Worm (Caenorhabditis elegans) whole organism, L1 larva: ENCODE data around the gene hot-3.
A peak's percentile ranks its signal among the peaks of the same experiment; 100 is the strongest.

ENCODE experiments used
- C04F5.9 ChIP-seq: sonication (generic microtip); optimal IDR thresholded peaks from 2 replicates; lab custom pipeline; 2016; ENCODE audit warnings: missing genetic modification characterization, missing compliant biosample characterization
- C16A3.4 ChIP-seq: fragments of 150-350 bp; optimal IDR thresholded peaks from 2 replicates; lab custom pipeline; 2014; ENCODE audit warnings: missing biosample characterization, missing genetic modification characterization
- C34B4.2 ChIP-seq: sonication (generic microtip); optimal IDR thresholded peaks from 2 replicates; lab custom pipeline; 2017; ENCODE audit warnings: mild to moderate bottlenecking, missing genetic modification characterization, missing compliant biosample characterization
- Y116A8C.19 ChIP-seq: sonication (generic microtip); optimal IDR thresholded peaks from 2 replicates; lab custom pipeline; 2016; ENCODE audit warnings: missing compliant biosample characterization, missing genetic modification characterization, borderline replicate concordance
- aha-1 ChIP-seq: fragments of 150-350 bp; optimal IDR thresholded peaks from 2 replicates; lab custom pipeline; 2014; ENCODE audit warnings: missing biosample characterization, missing genetic modification characterization
- alr-1 ChIP-seq: fragments of 200-800 bp; sonication (Bioruptor generic); optimal IDR thresholded peaks from 2 replicates; lab custom pipeline; 2018; ENCODE audit warnings: borderline replicate concordance, mild to moderate bottlenecking, missing genetic modification characterization, missing compliant biosample characterization
- aly-2 ChIP-seq: fragments of 150-350 bp; optimal IDR thresholded peaks from 2 replicates; lab custom pipeline; 2014; ENCODE audit warnings: missing biosample characterization, missing genetic modification characterization
- ama-1 ChIP-seq: fragments of 150-350 bp; optimal IDR thresholded peaks from 2 replicates; lab custom pipeline; 2014
- blmp-1 ChIP-seq: fragments of 150-350 bp; optimal IDR thresholded peaks from 2 replicates; lab custom pipeline; 2014; ENCODE audit warnings: missing biosample characterization, missing genetic modification characterization
- ceh-63 ChIP-seq: fragments of 200-800 bp; sonication (Bioruptor generic); optimal IDR thresholded peaks from 2 replicates; lab custom pipeline; 2018; ENCODE audit warnings: mild to moderate bottlenecking, missing genetic modification characterization, missing compliant biosample characterization
- ceh-8 ChIP-seq: fragments of 200-800 bp; sonication (Bioruptor generic); optimal IDR thresholded peaks from 2 replicates; lab custom pipeline; 2018; ENCODE audit warnings: mild to moderate bottlenecking, missing genetic modification characterization, moderate library complexity, missing compliant biosample characterization
- ceh-88 ChIP-seq: fragments of 200-800 bp; sonication (Bioruptor generic); IDR thresholded peaks from 2 replicates; pipeline ENCODE4 v1.3.6; 2022; ENCODE audit warnings: missing genetic modification characterization, missing compliant biosample characterization
- dpl-1 ChIP-seq, 3 experiments: fragments of 150-350 bp in 2 of 3; sonication (generic microtip) in 1 of 3; optimal IDR thresholded peaks; 2 replicates each; lab custom pipeline; 2014 to 2017; ENCODE audit warnings: missing biosample characterization in 3 of 3, missing genetic modification characterization in 3 of 3, missing genetic modification reagents in 3 of 3
- efl-1 ChIP-seq, 4 experiments: fragments of 150-350 bp; optimal IDR thresholded peaks in 3 of 4; peaks in 1 of 4; 1 replicate in 1 of 4; 2 replicates in 3 of 4; lab custom pipeline; 2014; ENCODE audit warnings: missing biosample characterization in 2 of 4, missing genetic modification characterization in 2 of 4, missing genetic modification reagents in 2 of 4
- efl-3 ChIP-seq: fragments of 200-800 bp; sonication (Bioruptor generic); optimal IDR thresholded peaks from 2 replicates; lab custom pipeline; 2018; ENCODE audit warnings: mild to moderate bottlenecking, missing genetic modification characterization, missing compliant biosample characterization
- egl-13 ChIP-seq: sonication (generic microtip); optimal IDR thresholded peaks from 2 replicates; lab custom pipeline; 2016; ENCODE audit warnings: missing genotype, missing genetic modification reagents, missing genetic modification characterization, missing compliant biosample characterization
- egl-27 ChIP-seq, 2 experiments: fragments of 150-350 bp in 1 of 2; sonication (generic microtip); optimal IDR thresholded peaks; 3 replicates each; lab custom pipeline; 2017 to 2018; ENCODE audit warnings: missing biosample characterization in 2 of 2, missing genetic modification characterization in 2 of 2, missing genetic modification reagents in 2 of 2
- elt-2 ChIP-seq: sonication (generic microtip); optimal IDR thresholded peaks from 2 replicates; lab custom pipeline; 2016; ENCODE audit warnings: missing genetic modification characterization, mild to moderate bottlenecking, inconsistent platforms, missing compliant biosample characterization, missing genetic modification reagents
- ets-5 ChIP-seq: fragments of 200-800 bp; sonication (Bioruptor generic); IDR thresholded peaks from 2 replicates; pipeline ENCODE4 v1.3.6; 2022; ENCODE audit warnings: missing genetic modification characterization, missing compliant biosample characterization
- fkh-4 ChIP-seq: sonication (generic microtip); optimal IDR thresholded peaks from 2 replicates; lab custom pipeline; 2016; ENCODE audit warnings: missing compliant biosample characterization, missing genetic modification characterization, borderline replicate concordance
- fkh-8 ChIP-seq: sonication (generic microtip); optimal IDR thresholded peaks from 2 replicates; lab custom pipeline; 2016; ENCODE audit warnings: mild to moderate bottlenecking, missing genetic modification characterization, missing compliant biosample characterization
- grh-1 ChIP-seq: fragments of 200-800 bp; sonication (Bioruptor generic); IDR thresholded peaks from 2 replicates; pipeline ENCODE4 v1.3.6; 2022; ENCODE audit warnings: missing genetic modification reagents, missing genetic modification characterization, missing compliant biosample characterization
- hlh-17 ChIP-seq: fragments of 200-800 bp; sonication (Bioruptor generic); optimal IDR thresholded peaks from 2 replicates; lab custom pipeline; 2018; ENCODE audit warnings: missing genetic modification characterization, mild to moderate bottlenecking, missing compliant biosample characterization, moderate library complexity, borderline replicate concordance
- hlh-4 ChIP-seq: sonication (generic microtip); optimal IDR thresholded peaks from 2 replicates; lab custom pipeline; 2016; ENCODE audit warnings: mild to moderate bottlenecking, missing genetic modification characterization, missing compliant biosample characterization
- hpl-2 ChIP-seq: fragments of 150-350 bp; optimal IDR thresholded peaks from 2 replicates; lab custom pipeline; 2014; ENCODE audit warnings: missing biosample characterization, missing genetic modification reagents, missing genetic modification characterization
- jun-1 ChIP-seq: fragments of 150-350 bp; optimal IDR thresholded peaks from 2 replicates; lab custom pipeline; 2014; ENCODE audit warnings: missing biosample characterization, missing genetic modification reagents, missing genetic modification characterization
- lin-13 ChIP-seq: fragments of 150-350 bp; optimal IDR thresholded peaks from 2 replicates; lab custom pipeline; 2014; ENCODE audit warnings: missing biosample characterization, missing genetic modification reagents, missing genetic modification characterization
- lin-14 ChIP-seq: fragments of 200-800 bp; sonication (Bioruptor generic); optimal IDR thresholded peaks from 2 replicates; lab custom pipeline; 2018; ENCODE audit warnings: mild to moderate bottlenecking, missing genetic modification characterization, moderate library complexity, missing compliant biosample characterization
- lin-15B ChIP-seq: fragments of 150-350 bp; sonication (generic microtip); optimal IDR thresholded peaks from 3 replicates; lab custom pipeline; 2014; ENCODE audit warnings: missing biosample characterization, missing genetic modification characterization
- lin-39 ChIP-seq: fragments of 150-350 bp; optimal IDR thresholded peaks from 2 replicates; lab custom pipeline; 2014; ENCODE audit warnings: missing biosample characterization, missing genetic modification reagents, missing genetic modification characterization
- lir-3 ChIP-seq: sonication (generic microtip); optimal IDR thresholded peaks from 2 replicates; lab custom pipeline; 2016; ENCODE audit warnings: mild to moderate bottlenecking, missing genetic modification characterization, moderate library complexity, missing compliant biosample characterization; ENCODE audit not compliant: poor library complexity
- mab-9 ChIP-seq: fragments of 200-800 bp; sonication (Bioruptor generic); IDR thresholded peaks from 2 replicates; pipeline ENCODE4 v1.3.6; 2022; ENCODE audit warnings: missing genetic modification reagents, missing genetic modification characterization, missing compliant biosample characterization
- mdl-1 ChIP-seq, 2 experiments: fragments of 150-350 bp; optimal IDR thresholded peaks; 2 replicates each; lab custom pipeline; 2014 to 2017; ENCODE audit warnings: missing biosample characterization in 2 of 2, missing genetic modification characterization in 2 of 2, inconsistent platforms in 1 of 2
- mep-1 ChIP-seq: fragments of 150-350 bp; optimal IDR thresholded peaks from 2 replicates; lab custom pipeline; 2014; ENCODE audit warnings: missing biosample characterization, missing genetic modification characterization
- nhr-11 ChIP-seq: fragments of 150-350 bp; optimal IDR thresholded peaks from 2 replicates; lab custom pipeline; 2014; ENCODE audit warnings: missing biosample characterization, missing genetic modification characterization
- nhr-19 ChIP-seq: fragments of 200-800 bp; sonication (Bioruptor generic); conservative IDR thresholded peaks from 2 replicates; pipeline ENCODE4 v1.3.6; 2022; ENCODE audit warnings: missing genetic modification characterization, missing compliant biosample characterization
- nhr-20 ChIP-seq: sonication (generic microtip); optimal IDR thresholded peaks from 2 replicates; lab custom pipeline; 2016; ENCODE audit warnings: mild to moderate bottlenecking, missing genetic modification characterization, missing compliant biosample characterization
- nhr-237 ChIP-seq: fragments of 150-350 bp; optimal IDR thresholded peaks from 2 replicates; lab custom pipeline; 2014; ENCODE audit warnings: missing biosample characterization, missing genetic modification characterization
- nhr-28 ChIP-seq: fragments of 150-350 bp; optimal IDR thresholded peaks from 2 replicates; lab custom pipeline; 2014; ENCODE audit warnings: missing biosample characterization, missing genetic modification characterization
- nhr-77 ChIP-seq: fragments of 150-350 bp; optimal IDR thresholded peaks from 2 replicates; lab custom pipeline; 2014; ENCODE audit warnings: missing biosample characterization, missing genetic modification characterization
- nhr-85 ChIP-seq: sonication (generic microtip); peaks from one replicate; lab custom pipeline; 2016; ENCODE audit warnings: missing genetic modification characterization, inconsistent platforms, missing compliant biosample characterization
- pax-3 ChIP-seq: fragments of 200-800 bp; sonication (Bioruptor generic); optimal IDR thresholded peaks from 2 replicates; lab custom pipeline; 2018; ENCODE audit warnings: mild to moderate bottlenecking, missing genetic modification characterization, moderate library complexity, missing compliant biosample characterization
- pqm-1 ChIP-seq: sonication (generic microtip); optimal IDR thresholded peaks from 3 replicates; lab custom pipeline; 2017; ENCODE audit warnings: missing biosample characterization, missing genetic modification characterization
- rnt-1 ChIP-seq: sonication (generic microtip); optimal IDR thresholded peaks from 2 replicates; lab custom pipeline; 2016; ENCODE audit warnings: mild to moderate bottlenecking, missing genetic modification characterization, moderate library complexity, missing compliant biosample characterization
- skn-1 ChIP-seq: fragments of 150-350 bp; optimal IDR thresholded peaks from 2 replicates; lab custom pipeline; 2014; ENCODE audit warnings: missing biosample characterization, missing genetic modification characterization
- snpc-4 ChIP-seq: fragments of 150-350 bp; optimal IDR thresholded peaks from 2 replicates; lab custom pipeline; 2014; ENCODE audit warnings: missing biosample characterization, missing genetic modification characterization
- sup-37 ChIP-seq: fragments of 200-800 bp; sonication (Bioruptor generic); optimal IDR thresholded peaks from 2 replicates; lab custom pipeline; 2018; ENCODE audit warnings: mild to moderate bottlenecking, missing genetic modification characterization, missing compliant biosample characterization
- tlp-1 ChIP-seq: fragments of 150-350 bp; optimal IDR thresholded peaks from 2 replicates; lab custom pipeline; 2014; ENCODE audit warnings: missing biosample characterization, missing genetic modification characterization
- unc-98 ChIP-seq: fragments of 200-800 bp; sonication (Bioruptor generic); IDR thresholded peaks from 2 replicates; pipeline ENCODE4 v1.3.6; 2022; ENCODE audit warnings: missing genetic modification characterization, missing compliant biosample characterization
- vab-15 ChIP-seq: sonication (generic microtip); optimal IDR thresholded peaks from 2 replicates; lab custom pipeline; 2017; ENCODE audit warnings: missing genotype, mild to moderate bottlenecking, missing genetic modification characterization, missing compliant biosample characterization
- xbp-1 ChIP-seq: sonication (generic microtip); optimal IDR thresholded peaks from 2 replicates; lab custom pipeline; 2016; ENCODE audit warnings: missing genetic modification characterization, missing compliant biosample characterization
- ztf-4 ChIP-seq: fragments of 150-350 bp; optimal IDR thresholded peaks from 2 replicates; lab custom pipeline; 2014; ENCODE audit warnings: missing biosample characterization, missing genetic modification characterization

hot-3 gene

DNA sequence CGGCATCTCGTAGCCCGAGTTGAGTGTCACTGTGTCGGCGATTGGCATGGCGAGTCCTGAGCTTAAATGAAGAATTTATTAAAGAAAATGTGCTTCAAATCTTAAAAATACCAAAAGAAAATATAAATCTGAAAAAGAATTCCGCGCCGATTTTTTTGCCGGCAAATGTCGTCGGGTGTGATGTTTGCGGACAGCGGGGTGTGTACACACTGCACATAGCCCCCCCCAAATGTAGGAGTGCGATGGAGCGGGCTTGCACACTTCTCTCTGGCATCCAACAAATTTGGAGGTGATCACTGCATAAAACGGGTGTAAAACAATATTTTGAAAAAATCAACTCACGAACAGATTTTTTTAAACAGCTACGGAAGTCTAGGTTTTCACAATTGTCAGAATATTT, 44.3 kb upstream of the hot-3 start, which contains the start of gene Y39G8B.2:
Gene Y39G8B.2, minus strand, starts transcription at position 61 of the 400 bp plus-strand sequence.
- TF ChIP-seq efl-1 (optimal IDR thresholded peaks at IDR 0.05; lab: Kevin White, UChicago) (peak; percentile 89 to 91), efl-1 (GFP tag; optimal IDR thresholded peaks at IDR 0.05 in 1 of 2; lab: Kevin White, UChicago) (peak; percentile 86 to 98), nhr-11 (tag; lab: Kevin White, UChicago) (no peak), nhr-237 (peak; percentile 51), rnt-1 (peak; percentile 90), nhr-77 (tag; lab: Kevin White, UChicago) (peak; percentile 93), grh-1 (GFP tag; lab: Robert Waterston, UW) (peak; percentile 70), pqm-1 (no peak), fkh-4 (tag; lab: Kevin White, UChicago) (no peak), aha-1 (tag; lab: Kevin White, UChicago) (peak; percentile 59), tlp-1 (tag; lab: Kevin White, UChicago) (no peak), ama-1 (lab: Kevin White, UChicago) (no peak), nhr-28 (tag; lab: Kevin White, UChicago) (no peak), nhr-20 (tag; lab: Kevin White, UChicago) (peak; percentile 86), pax-3 (peak; percentile 57), ceh-88 (GFP tag; lab: Robert Waterston, UW) (peak; percentile 46; the same call in 1 of the 2 replicates), egl-13 (tag; lab: Kevin White, UChicago) (peak; percentile 58), lin-14 (peak; percentile 88), nhr-85 (tag; lab: Kevin White, UChicago) (peak; percentile 83), hlh-17 (no peak), egl-27 (tag; optimal IDR thresholded peaks at IDR 0.05; lab: Kevin White, UChicago) (no peak), ceh-8 (no peak), hpl-2 (no peak), sup-37 (no peak), lin-39 (no peak), ztf-4 (tag; lab: Kevin White, UChicago) (peak; percentile 30), aly-2 (tag; lab: Kevin White, UChicago) (peak; percentile 25), efl-3 (GFP tag; lab: Kevin White, UChicago) (no peak), mdl-1 (tag; optimal IDR thresholded peaks at IDR 0.05; lab: Kevin White, UChicago) (peak in 1 of 2 experiments; percentile 80), unc-98 (peak; percentile 23; the same call in 1 of the 2 replicates), fkh-8 (tag; lab: Kevin White, UChicago) (peak; percentile 82), lin-13 (GFP tag; lab: Kevin White, UChicago) (peak; percentile 87), C04F5.9 (peak; percentile 45), C16A3.4 (peak; percentile 89), elt-2 (peak; percentile 37), lir-3 (tag; lab: Kevin White, UChicago) (no peak), lin-15B (peak; percentile 96), C34B4.2 (tag; lab: Kevin White, UChicago) (no peak), hlh-4 (no peak), mab-9 (GFP tag; lab: Robert Waterston, UW) (peak; percentile 61; the same call in 1 of the 2 replicates), ceh-63 (no peak), skn-1 (peak; percentile 86), Y116A8C.19 (tag; lab: Kevin White, UChicago) (no peak), jun-1 (tag; lab: Kevin White, UChicago) (peak; percentile 79), ets-5 (GFP tag; lab: Robert Waterston, UW) (no peak), snpc-4 (peak; percentile 89), dpl-1 (GFP tag; optimal IDR thresholded peaks at IDR 0.05; lab: Kevin White, UChicago) (peak; percentile 83 to 88 (median 86)), alr-1 (no peak), vab-15 (tag; lab: Kevin White, UChicago) (no peak), nhr-19 (GFP tag; lab: Robert Waterston, UW) (peak; percentile 83), mep-1 (tag; lab: Kevin White, UChicago) (peak; percentile 92), xbp-1 (peak; percentile 69), blmp-1 (peak; percentile 59)
